Fruit fly (Drosophila melanogaster) ovary, adult (tissue): ENCODE measurements around the gene Ppm1.

ENCODE experiments used
- CG17801 ChIP-seq: fragments of 200-800 bp; optimal IDR thresholded peaks from 2 replicates; lab custom pipeline; 2019; ENCODE audit warnings: missing biosample characterization, mild to moderate bottlenecking, missing genetic modification characterization, moderate library complexity; ENCODE audit not compliant: partially characterized antibody

Gene Ppm1

DNA sequence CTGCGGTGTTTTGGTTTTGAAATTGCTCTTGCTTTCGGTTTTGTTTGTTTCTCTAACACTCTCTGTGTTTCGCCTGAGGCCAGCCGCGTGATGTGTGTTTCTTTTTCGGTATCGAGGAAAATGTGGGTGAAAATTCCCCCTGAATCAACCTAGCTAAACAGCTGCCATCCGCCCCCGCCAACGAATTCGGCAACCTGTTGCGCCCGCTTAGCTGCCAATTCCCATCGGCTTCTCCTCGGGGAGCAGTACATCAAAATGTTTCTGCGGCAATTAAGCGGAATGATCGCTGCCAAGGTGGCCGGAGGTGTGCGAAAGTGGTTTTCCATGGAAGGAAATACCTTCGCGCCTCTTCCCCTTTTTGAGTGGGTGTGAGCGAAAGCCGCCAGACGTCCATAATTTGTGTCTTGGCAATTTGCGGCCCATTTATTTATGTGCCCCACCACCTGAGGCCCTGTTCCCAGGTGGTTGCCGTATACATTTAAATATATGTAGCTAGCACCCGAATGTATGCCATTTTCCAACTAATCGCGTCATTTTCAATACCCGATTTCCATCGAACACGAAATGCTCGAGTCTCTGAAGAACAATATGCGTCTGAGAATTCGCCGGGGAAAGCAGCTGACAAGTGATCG is 5.6 kb downstream of the Ppm1 start:
- TF ChIP-seq CG17801 (GFP tag; lab: Kevin White, UChicago): no peak

DNA sequence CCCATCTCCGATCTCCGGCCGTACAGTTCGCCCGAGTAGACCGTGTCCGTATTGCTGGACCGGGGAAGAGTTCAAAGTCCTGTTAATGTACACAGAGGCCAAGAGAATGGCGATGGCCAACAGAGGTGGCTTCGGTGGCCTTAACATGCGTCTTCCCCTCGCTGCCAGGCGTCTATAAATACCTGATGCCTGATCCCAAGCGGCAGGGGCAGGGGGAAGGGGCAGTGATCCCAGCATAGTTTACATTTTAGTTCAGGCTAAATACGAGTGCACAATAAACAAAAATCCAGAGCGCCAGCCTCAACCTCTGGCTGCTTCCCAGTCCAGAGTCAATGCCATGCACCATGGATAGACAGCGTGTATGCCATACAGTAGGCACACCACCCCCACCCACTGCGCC is 6.7 kb downstream of the Ppm1 start:
- no peak for TF ChIP-seq CG17801 (GFP tag; lab: Kevin White, UChicago)

DNA sequence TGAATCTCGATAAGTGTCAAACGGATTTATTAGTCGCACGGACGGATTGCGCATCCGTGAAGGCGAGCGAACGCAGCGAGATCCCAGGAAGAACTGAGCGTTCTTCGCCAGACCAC is 7.9 kb downstream of the Ppm1 start, which contains the start of gene Kah:
Kah (minus strand) TSS at position 101 of the 116 bp plus-strand sequence.
- TF ChIP-seq CG17801 (GFP tag; lab: Kevin White, UChicago): no peak

DNA sequence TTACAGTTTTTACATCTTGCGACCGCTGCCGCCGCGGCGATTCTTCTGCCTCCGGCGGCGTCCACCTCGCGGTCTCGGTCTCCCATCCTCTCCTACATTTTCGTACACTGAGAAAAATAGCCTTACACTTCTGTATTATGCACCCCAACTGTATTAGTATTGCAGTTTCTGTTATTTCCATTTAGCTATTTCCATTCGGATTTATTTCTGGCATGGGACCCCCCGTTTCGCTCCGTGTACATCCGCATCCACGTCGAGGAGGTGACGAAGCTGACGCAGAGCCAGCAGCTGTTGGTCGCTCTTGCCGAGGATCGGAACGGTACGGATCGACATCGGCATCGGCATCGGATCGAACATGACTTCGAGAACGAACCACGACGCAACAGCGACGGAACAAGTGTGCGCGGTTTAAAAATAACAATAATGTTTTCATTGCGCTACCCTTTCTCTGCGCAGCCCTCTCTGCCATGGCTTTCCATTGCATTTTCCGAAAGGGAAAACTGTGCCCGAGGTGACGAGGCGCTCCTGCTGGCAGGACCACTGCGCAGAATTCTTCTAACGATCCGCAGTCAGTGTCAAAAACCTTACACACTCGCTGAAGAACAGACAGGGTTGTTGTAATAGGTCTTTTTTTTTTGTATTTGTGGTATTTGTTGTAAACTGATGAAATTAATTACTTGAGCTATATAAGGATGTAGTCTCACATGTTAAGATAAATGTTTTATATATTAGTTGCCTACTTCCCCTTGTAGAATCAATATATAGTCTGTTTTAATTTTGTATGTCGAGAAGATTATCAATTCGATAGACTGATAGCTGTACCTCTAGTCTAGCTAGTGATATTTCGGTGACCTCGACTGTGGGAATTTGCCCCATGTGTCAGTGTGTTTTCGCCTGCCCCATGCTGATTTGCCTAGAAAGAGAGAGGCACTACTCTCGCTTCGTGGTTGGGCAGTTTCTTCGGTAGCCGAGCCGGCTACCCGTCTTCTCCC is 8.4 kb downstream of the Ppm1 start:
- TF ChIP-seq CG17801 (GFP tag; lab: Kevin White, UChicago): no peak

DNA sequence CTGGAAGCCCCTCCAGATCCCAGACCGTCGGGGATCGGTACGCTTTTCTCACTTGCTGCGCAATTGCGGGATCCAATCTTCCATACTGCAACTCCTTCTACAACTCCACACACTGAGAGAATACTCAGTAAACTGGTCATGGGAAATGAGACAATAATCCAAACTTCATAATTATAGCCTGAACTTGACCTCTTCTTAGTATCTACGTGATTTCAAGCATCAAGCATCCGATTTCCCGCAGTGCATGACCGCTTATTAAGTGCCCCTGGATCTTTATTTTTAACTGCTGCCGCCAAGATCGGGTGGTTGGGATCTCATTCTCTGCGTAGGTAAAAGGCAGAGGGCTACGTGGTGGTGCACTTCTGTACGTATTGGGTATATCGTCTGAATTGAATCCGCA is 10.2 kb downstream of the Ppm1 start:
- no peak for TF ChIP-seq CG17801 (GFP tag; lab: Kevin White, UChicago)

DNA sequence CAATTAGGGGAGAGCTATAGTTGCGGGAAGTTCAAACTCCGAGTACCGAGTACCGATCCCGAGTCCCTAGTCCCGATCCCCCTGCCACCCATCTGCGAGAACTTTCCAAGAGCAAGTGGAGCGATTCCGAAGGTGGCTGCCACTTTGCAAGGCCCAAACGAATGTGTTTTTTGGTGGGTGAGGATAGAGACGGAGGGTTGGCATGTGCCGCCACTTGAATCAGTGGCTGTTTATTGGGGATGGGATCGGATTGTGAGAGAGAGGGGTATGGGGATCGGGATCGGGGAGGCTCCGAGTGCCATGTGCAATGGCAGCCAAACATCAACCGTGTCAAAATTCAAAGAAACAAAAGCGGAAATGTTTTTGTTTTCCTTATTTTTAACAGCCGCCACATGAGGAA is 11.1 kb downstream of the Ppm1 start:
- TF ChIP-seq CG17801 (GFP tag; lab: Kevin White, UChicago): no peak

DNA sequence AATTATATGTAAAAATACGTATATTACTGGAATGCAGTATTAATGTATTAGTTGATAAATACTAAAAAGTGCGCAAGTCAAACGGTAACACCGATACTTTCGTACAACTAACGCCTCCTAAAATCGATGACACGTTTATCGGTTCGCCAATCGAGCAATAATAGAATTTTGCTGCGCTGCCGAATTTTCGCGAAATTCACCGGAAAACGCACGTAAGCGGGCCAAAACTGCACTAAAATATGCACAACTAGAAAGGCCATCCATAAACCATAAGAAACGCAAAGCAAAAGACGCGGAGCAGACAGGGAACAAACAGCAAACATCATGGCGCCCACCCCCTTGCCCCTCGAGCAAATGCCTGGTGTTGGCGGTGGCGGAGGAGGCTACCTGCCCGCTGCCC is 12.0 kb downstream of the Ppm1 start, which contains the start of gene MED14:
MED14 (plus strand) TSS at position 145 of the 400 bp plus-strand sequence.
- TF ChIP-seq CG17801 (GFP tag; lab: Kevin White, UChicago): peak; percentile 16

DNA sequence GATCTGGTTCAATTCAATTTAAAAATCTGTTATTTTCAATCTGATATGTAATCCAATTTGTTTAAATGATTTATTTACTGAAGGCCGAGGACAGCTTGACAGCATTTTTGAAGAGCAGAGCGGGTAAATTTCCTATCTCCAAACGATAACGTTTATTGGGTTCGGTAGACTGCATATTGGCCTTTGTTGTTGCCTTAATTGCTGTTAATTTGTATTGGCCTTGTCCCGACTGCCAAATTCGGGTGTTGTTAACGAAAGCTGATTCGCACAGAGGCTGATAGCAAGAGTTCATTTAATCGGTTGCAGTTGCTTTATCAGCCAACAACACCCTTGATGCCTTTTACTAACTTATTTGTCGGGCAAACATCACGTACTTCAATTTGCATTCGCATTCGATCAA is 20.0 kb downstream of the Ppm1 start:
- TF ChIP-seq CG17801 (GFP tag; lab: Kevin White, UChicago): no peak

DNA sequence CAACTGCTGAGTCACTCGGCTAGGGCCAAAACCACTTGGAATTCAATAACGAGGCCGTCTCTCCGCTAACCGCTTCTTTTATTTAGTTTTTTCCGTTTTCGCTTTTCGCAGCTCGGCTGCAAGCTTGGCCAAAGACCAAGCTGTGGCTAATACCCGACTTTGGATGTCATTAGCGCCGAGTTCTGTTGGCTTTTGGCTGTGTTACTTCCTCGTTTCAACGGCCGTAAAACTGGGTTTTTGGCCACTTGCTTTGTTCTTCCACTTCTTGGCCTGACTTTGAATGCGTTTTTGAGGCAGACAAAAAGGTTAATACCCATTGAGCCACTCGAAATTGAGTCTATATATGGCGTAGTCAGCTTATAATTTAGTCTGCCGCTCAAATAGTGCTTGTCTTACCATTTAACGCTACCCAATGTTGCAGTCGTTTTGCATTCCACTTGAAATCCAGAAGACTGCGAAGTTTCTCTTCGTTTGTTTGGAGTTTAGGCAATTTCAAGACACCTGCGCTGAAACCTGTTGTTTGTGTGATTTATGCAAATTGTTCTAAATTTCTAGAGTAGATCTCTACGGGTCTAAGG is 20.5 kb downstream of the Ppm1 start:
- no peak for TF ChIP-seq CG17801 (GFP tag; lab: Kevin White, UChicago)

DNA sequence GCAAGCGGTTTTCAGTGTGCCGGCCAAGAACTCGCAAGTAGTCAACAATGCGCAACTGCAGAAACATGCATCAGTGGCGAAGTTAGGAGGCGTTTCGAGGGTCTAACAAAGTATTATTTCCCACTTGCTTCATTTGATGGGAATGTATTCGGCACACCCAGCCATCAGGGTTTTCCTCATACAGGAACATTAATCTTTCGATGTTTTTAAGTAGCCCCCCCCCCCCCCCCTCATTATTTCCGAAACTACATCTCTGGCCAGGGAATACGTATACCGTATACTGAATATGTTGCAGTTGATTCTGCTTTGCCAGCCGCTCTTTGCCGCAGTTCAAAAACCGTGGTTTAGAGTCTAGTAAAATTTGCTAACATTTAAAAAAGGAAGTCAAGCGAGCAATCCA is 21.4 kb downstream of the Ppm1 start:
- TF ChIP-seq CG17801 (GFP tag; lab: Kevin White, UChicago): no peak

DNA sequence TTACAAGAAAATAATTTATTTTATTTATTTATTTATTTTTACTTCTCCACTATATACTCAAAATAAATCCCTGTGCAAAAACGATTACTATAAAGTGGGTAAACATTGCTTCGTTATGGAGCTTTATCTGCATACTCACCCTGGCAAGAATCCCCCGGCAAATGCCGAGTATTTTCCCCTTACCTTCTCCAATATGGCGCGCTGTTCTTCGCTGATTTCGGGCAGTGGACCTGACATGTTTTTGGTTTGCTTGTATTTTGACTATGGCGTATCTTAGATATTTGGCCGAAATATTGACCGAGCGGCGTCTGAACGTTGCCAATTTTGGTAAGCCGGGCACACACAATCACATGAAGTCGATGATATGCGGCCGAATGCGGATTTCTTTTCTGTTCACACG is 22.1 kb downstream of the Ppm1 start:
- no peak for TF ChIP-seq CG17801 (GFP tag; lab: Kevin White, UChicago)

DNA sequence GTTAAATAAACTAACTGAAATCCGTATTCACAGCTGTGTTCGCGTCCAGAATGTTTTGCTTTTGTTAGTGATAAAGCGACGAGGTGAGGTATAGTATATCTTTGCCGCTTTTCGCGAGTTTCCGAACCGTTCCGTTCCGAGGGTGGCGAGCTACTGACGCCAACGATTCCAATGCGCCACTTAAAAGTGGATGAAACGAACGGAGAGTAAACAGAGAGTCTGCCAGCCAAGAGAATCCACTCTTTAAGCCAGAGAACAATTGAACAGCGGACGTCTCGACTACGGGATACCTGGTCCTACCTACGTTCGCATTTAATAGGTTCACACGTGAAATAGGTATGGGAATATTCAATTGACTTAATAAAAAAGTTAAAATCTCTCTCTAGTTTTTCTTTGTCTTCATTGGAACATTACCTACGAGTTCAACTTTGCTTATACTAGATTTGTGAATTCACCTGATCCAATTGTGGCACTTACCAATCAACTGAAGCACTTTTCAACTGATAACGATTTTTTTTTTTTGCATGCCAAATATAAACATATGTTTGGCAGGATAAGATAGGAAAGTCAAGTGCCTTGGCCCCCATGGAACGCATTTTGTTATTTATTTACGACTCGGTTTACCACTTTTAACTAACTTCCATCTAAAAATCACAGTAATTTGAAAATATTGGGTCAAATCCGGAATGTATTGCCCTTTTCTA is 22.9 kb downstream of the Ppm1 start, which contains the start of gene CG13893:
CG13893 (minus strand) TSS at position 162 of the 704 bp plus-strand sequence.
- TF ChIP-seq CG17801 (GFP tag; lab: Kevin White, UChicago): peak; percentile 69

DNA sequence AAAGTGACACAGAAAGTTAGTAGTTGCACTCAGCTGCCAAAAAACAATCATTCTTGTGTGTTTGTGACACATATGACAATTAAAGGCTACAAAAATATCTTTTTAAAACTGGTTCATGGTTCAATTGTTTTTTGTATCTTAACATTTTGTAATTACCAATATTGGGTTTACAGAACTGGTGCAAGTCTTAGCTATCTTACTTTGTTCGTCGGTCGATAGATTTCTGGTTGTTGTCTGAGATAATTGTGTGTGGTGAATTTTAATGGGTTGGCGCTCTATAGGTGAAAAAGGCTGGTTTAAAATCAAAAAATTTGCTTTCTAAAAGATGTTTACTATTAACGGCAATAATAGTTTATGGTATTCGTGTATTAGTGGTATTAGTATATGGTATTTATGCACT is 23.6 kb downstream of the Ppm1 start:
- TF ChIP-seq CG17801 (GFP tag; lab: Kevin White, UChicago): no peak

DNA sequence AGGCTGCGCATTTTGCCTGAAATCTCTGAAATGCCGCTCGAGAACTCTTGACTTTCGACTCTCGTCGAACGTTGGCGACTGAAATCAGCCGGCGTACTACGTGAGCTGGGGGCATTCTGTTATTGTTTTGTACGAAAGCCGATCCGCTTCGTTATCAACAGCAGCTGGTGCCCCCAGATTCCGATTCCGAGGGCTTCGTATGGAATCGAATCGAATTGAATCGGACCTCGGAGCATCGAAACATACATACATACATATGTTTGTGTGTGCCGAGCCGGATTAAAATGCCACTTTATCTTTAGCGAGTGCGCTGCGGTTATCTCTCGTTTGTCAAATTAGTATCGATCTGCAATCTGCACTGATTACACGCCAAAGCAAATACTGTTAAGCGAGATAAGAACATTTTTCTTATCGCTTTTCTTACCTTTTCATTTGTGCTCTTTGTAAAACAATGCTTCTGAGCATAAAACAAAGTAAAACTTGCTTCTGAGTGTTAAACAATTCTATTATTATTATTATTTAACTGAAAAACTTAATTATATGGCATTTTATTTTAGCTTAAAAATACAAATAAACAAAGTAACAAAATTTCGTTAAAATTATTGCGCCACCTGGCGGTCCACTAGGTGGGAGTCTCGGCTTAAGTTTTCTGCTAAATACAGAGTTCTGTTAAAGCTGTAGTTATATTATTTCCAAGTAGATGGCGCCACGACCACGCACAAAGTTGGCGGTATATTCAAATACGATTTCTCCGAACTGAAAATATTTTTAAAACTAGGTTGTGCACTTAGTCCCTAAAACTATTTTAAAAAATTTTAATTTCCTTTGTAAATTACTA is 25.6 kb downstream of the Ppm1 start, which contains the start of gene Reg-2:
Reg-2 (minus strand) TSS at position 80 of the 838 bp plus-strand sequence.
- no peak for TF ChIP-seq CG17801 (GFP tag; lab: Kevin White, UChicago)
